Worm (Caenorhabditis elegans): Measurements from ENCODE around the gene fubl-2.

The fubl-2 gene

ce11 chrIII:7116615-7117252, 29.2 kb upstream of the fubl-2 start (continued):
- no peak for TF ChIP-seq unc-30 (tag; optimal IDR thresholded peaks at IDR 0.05)
- peak; percentile 2 for TF ChIP-seq egl-13 (tag; optimal IDR thresholded peaks at IDR 0.05)
- peak; percentile 13 for TF ChIP-seq snpc-4 (tag; optimal IDR thresholded peaks at IDR 0.05)
- peak; percentile 43 for TF ChIP-seq sox-4 (tag; optimal IDR thresholded peaks at IDR 0.05)
- TF ChIP-seq elt-3 (tag; optimal IDR thresholded peaks at IDR 0.05), result peak in 3 of 6 experiments; percentile 12 to 40 (median 14)
- TF ChIP-seq lsy-2 (tag; optimal IDR thresholded peaks at IDR 0.05), result peak; percentile 73 to 84
- no peak for TF ChIP-seq sup-37 (GFP tag; optimal IDR thresholded peaks at IDR 0.05)
- no peak for TF ChIP-seq ceh-63 (GFP tag; optimal IDR thresholded peaks at IDR 0.05)
- no peak for TF ChIP-seq pqm-1 (tag; optimal IDR thresholded peaks at IDR 0.05)
- TF ChIP-seq hpl-2 (GFP tag; optimal IDR thresholded peaks at IDR 0.05), result no peak
- TF ChIP-seq egl-27 (tag; optimal IDR thresholded peaks at IDR 0.05), result peak; percentile 72 to 78
- TF ChIP-seq xbp-1 (tag; optimal IDR thresholded peaks at IDR 0.05), result peak; percentile 50
- TF ChIP-seq pax-3 (tag; optimal IDR thresholded peaks at IDR 0.05), result peak; percentile 53
- TF ChIP-seq lin-13 (GFP tag; optimal IDR thresholded peaks at IDR 0.05), result peak; percentile 2
- no peak for TF ChIP-seq ama-1 (optimal IDR thresholded peaks at IDR 0.05)
- TF ChIP-seq fkh-4 (tag; optimal IDR thresholded peaks at IDR 0.05; ENCODE audit: borderline replicate concordance), result no peak
- peak; percentile 41 for TF ChIP-seq fos-1 (tag; optimal IDR thresholded peaks at IDR 0.05)
- no peak for TF ChIP-seq lin-15B (tag; optimal IDR thresholded peaks at IDR 0.05)
- TF ChIP-seq F16B12.6 (tag; optimal IDR thresholded peaks at IDR 0.05), result peak; percentile 28
- TF ChIP-seq fkh-10 (GFP tag; optimal IDR thresholded peaks at IDR 0.05), result no peak
- TF ChIP-seq efl-1 (optimal IDR thresholded peaks at IDR 0.05), result peak; percentile 67 to 75
- peak; percentile 39 to 93 for TF ChIP-seq efl-1 (GFP tag; optimal IDR thresholded peaks at IDR 0.05 in 1 of 2)
- TF ChIP-seq fkh-8 (tag; optimal IDR thresholded peaks at IDR 0.05), result peak; percentile 86
- TF ChIP-seq ets-5 (GFP tag; IDR thresholded peaks at IDR 0.05), result no peak
- no peak for TF ChIP-seq ceh-90 (tag; optimal IDR thresholded peaks at IDR 0.05)
- TF ChIP-seq rnt-1 (tag; optimal IDR thresholded peaks at IDR 0.05), result peak; percentile 63
- TF ChIP-seq hlh-4 (tag; optimal IDR thresholded peaks at IDR 0.05), result no peak
- no peak for TF ChIP-seq vab-15 (tag; optimal IDR thresholded peaks at IDR 0.05)
- TF ChIP-seq mdl-1 (tag; optimal IDR thresholded peaks at IDR 0.05), result peak in 1 of 2 experiments; percentile 66
- peak; percentile 55 for TF ChIP-seq nhr-11 (tag; optimal IDR thresholded peaks at IDR 0.05)
- no peak for TF ChIP-seq ceh-8 (GFP tag; optimal IDR thresholded peaks at IDR 0.05)
- TF ChIP-seq swsn-7 (tag; optimal IDR thresholded peaks at IDR 0.05), result peak; percentile 74
- peak; percentile 90 for TF ChIP-seq lin-14 (GFP tag; optimal IDR thresholded peaks at IDR 0.05)

- TF ChIP-seq nhr-11 (tag; optimal IDR thresholded peaks at IDR 0.05), result peak; percentile 48
- TF ChIP-seq nhr-237 (tag; optimal IDR thresholded peaks at IDR 0.05), result no peak
- TF ChIP-seq lin-13 (GFP tag; optimal IDR thresholded peaks at IDR 0.05), result no peak
- TF ChIP-seq nhr-47 (tag; optimal IDR thresholded peaks at IDR 0.05), result peak; percentile 74
- TF ChIP-seq ceh-82 (tag; optimal IDR thresholded peaks at IDR 0.05), result no peak
- peak; percentile 71 for TF ChIP-seq fkh-8 (tag; optimal IDR thresholded peaks at IDR 0.05)
- TF ChIP-seq lin-14 (GFP tag; optimal IDR thresholded peaks at IDR 0.05), result peak; percentile 40
- TF ChIP-seq nhr-20 (tag; optimal IDR thresholded peaks at IDR 0.05), result peak; percentile 0
- TF ChIP-seq lsy-2 (tag; optimal IDR thresholded peaks at IDR 0.05), result peak in 1 of 2 experiments; percentile 46
- TF ChIP-seq nhr-71 (tag; optimal IDR thresholded peaks at IDR 0.05), result peak; percentile 74
- peak; percentile 41 for TF ChIP-seq swsn-7 (tag; optimal IDR thresholded peaks at IDR 0.05)
- TF ChIP-seq xbp-1 (tag; optimal IDR thresholded peaks at IDR 0.05), result no peak
Measured at ce11 chrIII:7114952-7115488, 27.5 kb upstream of the fubl-2 start, which contains the start of gene nhr-10. Gene nhr-10 (minus strand): TSS chrIII:7115438.

- no peak for TF ChIP-seq hpl-2 (GFP tag; optimal IDR thresholded peaks at IDR 0.05)
- TF ChIP-seq tlp-1 (tag; optimal IDR thresholded peaks at IDR 0.05), result no peak
- no peak for TF ChIP-seq sox-4 (tag; optimal IDR thresholded peaks at IDR 0.05)
- no peak for TF ChIP-seq nhr-19 (GFP tag; conservative IDR thresholded peaks at IDR 0.05)
- no peak for TF ChIP-seq nhr-47 (tag; optimal IDR thresholded peaks at IDR 0.05)
- TF ChIP-seq xbp-1 (tag; optimal IDR thresholded peaks at IDR 0.05), result no peak
Measured at ce11 chrIII:7112285-7112684, 24.7 kb upstream of the fubl-2 start.
